Worm (Caenorhabditis elegans): ENCODE measurements around the gene F09B12.7.

ce11 chrX:15075170-15075569 is 19.7 kb downstream of the F09B12.7 start:
- no peak for TF ChIP-seq ama-1 (optimal IDR thresholded peaks at IDR 0.05)
- TF ChIP-seq Y5F2A.4 (GFP tag; optimal IDR thresholded peaks at IDR 0.05), result no peak
- TF ChIP-seq mep-1 (tag; optimal IDR thresholded peaks at IDR 0.05), result no peak
- no peak for TF ChIP-seq nhr-237 (tag; optimal IDR thresholded peaks at IDR 0.05)
- no peak for TF ChIP-seq fos-1 (tag; optimal IDR thresholded peaks at IDR 0.05)
- TF ChIP-seq mes-2 (tag; optimal IDR thresholded peaks at IDR 0.05; ENCODE audit: poor library complexity, severe bottlenecking), result no peak
- TF ChIP-seq nhr-25 (tag; optimal IDR thresholded peaks at IDR 0.05; ENCODE audit: borderline replicate concordance, insufficient read depth), result no peak
- no peak for TF ChIP-seq vab-7 (GFP tag; IDR thresholded peaks at IDR 0.05)
- TF ChIP-seq mdt-29 (GFP tag; IDR thresholded peaks at IDR 0.05), result no peak
